Worm (Caenorhabditis elegans): Measurements from ENCODE around the gene D1005.10.

- TF ChIP-seq nfya-1 (tag; optimal IDR thresholded peaks at IDR 0.05; ENCODE audit: insufficient read depth) = no peak
- no peak for TF ChIP-seq snpc-4 (tag; optimal IDR thresholded peaks at IDR 0.05)
- TF ChIP-seq nhr-67 (tag; optimal IDR thresholded peaks at IDR 0.05) = no peak
- TF ChIP-seq ceh-16 (tag; optimal IDR thresholded peaks at IDR 0.05) = no peak
- TF ChIP-seq nhr-11 (tag; optimal IDR thresholded peaks at IDR 0.05) = no peak
- TF ChIP-seq elt-1 (tag; optimal IDR thresholded peaks at IDR 0.05) = no peak
- TF ChIP-seq ama-1 (optimal IDR thresholded peaks at IDR 0.05) = peak; percentile 39
Measured at ce11 chrX:1503698-1504501, 17.9 kb upstream of the D1005.10 start.
